Worm (Caenorhabditis elegans) whole organism, young adult: ENCODE measurements around the gene pqn-74.

Source experiments
- B0019.2 ChIP-seq: fragments of 200-800 bp; sonication (Bioruptor generic); conservative IDR thresholded peaks from 2 replicates; pipeline ENCODE4 v1.3.6; 2022; ENCODE audit warnings: missing genetic modification reagents, missing genetic modification characterization, missing compliant biosample characterization
- B0035.1 ChIP-seq: sonication (generic microtip); optimal IDR thresholded peaks from 2 replicates; lab custom pipeline; 2016; ENCODE audit warnings: missing genetic modification characterization, mild to moderate bottlenecking, missing compliant biosample characterization, missing genotype, missing genetic modification reagents
- C06A6.2 ChIP-seq: fragments of 200-800 bp; sonication (Bioruptor generic); conservative IDR thresholded peaks from 2 replicates; pipeline ENCODE4 v1.3.6; 2022; ENCODE audit warnings: missing genetic modification characterization, missing compliant biosample characterization
- F10E7.11 ChIP-seq: sonication (generic microtip); optimal IDR thresholded peaks from 2 replicates; lab custom pipeline; 2017; ENCODE audit warnings: mild to moderate bottlenecking, missing genetic modification characterization, moderate library complexity, missing compliant biosample characterization
- T26A5.8 ChIP-seq: sonication (generic microtip); optimal IDR thresholded peaks from 2 replicates; lab custom pipeline; 2016; ENCODE audit warnings: missing genetic modification characterization, missing compliant biosample characterization
- Y67H2A.10 ChIP-seq: fragments of 200-800 bp; sonication (Bioruptor generic); conservative IDR thresholded peaks from 2 replicates; pipeline ENCODE4 v1.3.6; 2022; ENCODE audit warnings: missing genetic modification reagents, missing genetic modification characterization, missing compliant biosample characterization
- Y79H2A.3 ChIP-seq: fragments of 200-800 bp; sonication (Bioruptor generic); conservative IDR thresholded peaks from 2 replicates; pipeline ENCODE4 v1.3.6; 2022; ENCODE audit warnings: missing genetic modification reagents, missing genetic modification characterization, missing compliant biosample characterization
- Y95B8A.8 ChIP-seq: fragments of 200-800 bp; sonication (Bioruptor generic); IDR thresholded peaks from 2 replicates; pipeline ENCODE4 v1.3.6; 2022; ENCODE audit warnings: missing genetic modification reagents, missing genetic modification characterization, missing compliant biosample characterization
- ZK185.1 ChIP-seq: sonication (generic microtip); optimal IDR thresholded peaks from 2 replicates; lab custom pipeline; 2016; ENCODE audit warnings: mild to moderate bottlenecking, missing genetic modification characterization, missing compliant biosample characterization; ENCODE audit not compliant: poor library complexity, severe bottlenecking
- ama-1 ChIP-seq, 3 experiments: fragments of 150-350 bp in 1 of 3; sonication (generic microtip) in 2 of 3; optimal IDR thresholded peaks; 2 replicates each; lab custom pipeline; 2014 to 2018; ENCODE audit warnings: missing biosample characterization in 2 of 3, missing genetic modification characterization in 2 of 3, missing genetic modification reagents in 2 of 3
- aptf-2 ChIP-seq: fragments of 200-800 bp; sonication (Bioruptor generic); conservative IDR thresholded peaks from 2 replicates; pipeline ENCODE4 v1.3.6; 2022; ENCODE audit warnings: missing genetic modification reagents, missing genetic modification characterization, missing compliant biosample characterization
- atf-7 ChIP-seq: sonication (generic microtip); optimal IDR thresholded peaks from 2 replicates; lab custom pipeline; 2017; ENCODE audit warnings: mild to moderate bottlenecking, missing genetic modification characterization, missing compliant biosample characterization
- athp-1 ChIP-seq: sonication (generic microtip); optimal IDR thresholded peaks from 2 replicates; lab custom pipeline; 2017; ENCODE audit warnings: mild to moderate bottlenecking, missing genetic modification characterization, missing compliant biosample characterization
- cebp-2 ChIP-seq: fragments of 200-800 bp; sonication (Bioruptor generic); IDR thresholded peaks from 2 replicates; pipeline ENCODE4 v1.3.6; 2022; ENCODE audit warnings: missing genetic modification characterization, missing compliant biosample characterization
- ceh-27 ChIP-seq: fragments of 200-800 bp; sonication (Bioruptor generic); optimal IDR thresholded peaks from 2 replicates; lab custom pipeline; 2018; ENCODE audit warnings: mild to moderate bottlenecking, missing genetic modification characterization, moderate library complexity, missing compliant biosample characterization
- ceh-79 ChIP-seq: sonication (generic microtip); optimal IDR thresholded peaks from 2 replicates; lab custom pipeline; 2017; ENCODE audit warnings: mild to moderate bottlenecking, missing genetic modification characterization, missing compliant biosample characterization
- die-1 ChIP-seq: sonication (generic microtip); optimal IDR thresholded peaks from 2 replicates; lab custom pipeline; 2016; ENCODE audit warnings: missing genotype, mild to moderate bottlenecking, missing genetic modification characterization, missing compliant biosample characterization
- dox-1 ChIP-seq: fragments of 200-800 bp; sonication (Bioruptor generic); IDR thresholded peaks from 2 replicates; pipeline ENCODE4 v1.3.6; 2022; ENCODE audit warnings: missing genetic modification reagents, missing genetic modification characterization, missing compliant biosample characterization
- efl-1 ChIP-seq: fragments of 150-350 bp; optimal IDR thresholded peaks from 2 replicates; lab custom pipeline; 2014; ENCODE audit warnings: missing biosample characterization, missing genetic modification reagents, missing genetic modification characterization
- ekl-4 ChIP-seq: fragments of 200-800 bp; sonication (Bioruptor generic); IDR thresholded peaks from 2 replicates; pipeline ENCODE4 v1.3.6; 2022; ENCODE audit warnings: missing genetic modification reagents, missing genetic modification characterization, missing compliant biosample characterization
- hmg-1.2 ChIP-seq: fragments of 200-800 bp; sonication (Bioruptor generic); IDR thresholded peaks from 2 replicates; pipeline ENCODE4 v1.3.6; 2022; ENCODE audit warnings: missing genetic modification reagents, missing genetic modification characterization, missing compliant biosample characterization
- hmg-20 ChIP-seq: fragments of 200-800 bp; sonication (Bioruptor generic); IDR thresholded peaks from 2 replicates; pipeline ENCODE4 v1.3.6; 2022; ENCODE audit warnings: missing genetic modification reagents, missing genetic modification characterization, missing compliant biosample characterization
- hrde-1 ChIP-seq: sonication (generic microtip); optimal IDR thresholded peaks from 2 replicates; lab custom pipeline; 2016; ENCODE audit warnings: missing genetic modification characterization, mild to moderate bottlenecking, missing compliant biosample characterization, moderate library complexity, missing genotype, missing genetic modification reagents, borderline replicate concordance
- let-526 ChIP-seq: fragments of 200-800 bp; sonication (Bioruptor generic); IDR thresholded peaks from 2 replicates; pipeline ENCODE4 v1.3.6; 2022; ENCODE audit warnings: missing genetic modification reagents, missing genetic modification characterization, missing compliant biosample characterization
- let-607 ChIP-seq, 2 experiments: fragments of 200-800 bp in 1 of 2; sonication (Bioruptor generic) in 1 of 2; sonication (generic microtip) in 1 of 2; optimal IDR thresholded peaks; 2 replicates each; lab custom pipeline; 2016 to 2018; ENCODE audit warnings: mild to moderate bottlenecking in 2 of 2, missing compliant biosample characterization in 2 of 2, missing genetic modification characterization in 2 of 2, moderate library complexity in 2 of 2, missing genotype in 1 of 2
- lin-26 ChIP-seq: fragments of 200-800 bp; sonication (Bioruptor generic); IDR thresholded peaks from 2 replicates; pipeline ENCODE4 v1.3.6; 2022; ENCODE audit warnings: missing genetic modification reagents, missing genetic modification characterization, missing compliant biosample characterization
- lir-1 ChIP-seq: fragments of 200-800 bp; sonication (Bioruptor generic); conservative IDR thresholded peaks from 2 replicates; pipeline ENCODE4 v1.3.6; 2022; ENCODE audit warnings: missing genetic modification reagents, missing genetic modification characterization, missing compliant biosample characterization
- madf-6 ChIP-seq: fragments of 200-800 bp; sonication (Bioruptor generic); IDR thresholded peaks from 2 replicates; pipeline ENCODE4 v1.3.6; 2022; ENCODE audit warnings: missing genetic modification reagents, missing genetic modification characterization, missing compliant biosample characterization
- mcd-1 ChIP-seq: fragments of 200-800 bp; sonication (Bioruptor generic); IDR thresholded peaks from 2 replicates; pipeline ENCODE4 v1.3.6; 2022; ENCODE audit warnings: missing genetic modification reagents, missing genetic modification characterization, missing compliant biosample characterization
- nfyb-1 ChIP-seq: fragments of 200-800 bp; sonication (Bioruptor generic); IDR thresholded peaks from 2 replicates; pipeline ENCODE4 v1.3.6; 2022; ENCODE audit warnings: missing genetic modification reagents, missing genetic modification characterization, missing compliant biosample characterization
- nhr-179 ChIP-seq: sonication (generic microtip); optimal IDR thresholded peaks from 2 replicates; lab custom pipeline; 2016; ENCODE audit warnings: mild to moderate bottlenecking, missing genetic modification characterization, missing compliant biosample characterization
- nhr-80 ChIP-seq: sonication (generic microtip); optimal IDR thresholded peaks from 2 replicates; lab custom pipeline; 2016; ENCODE audit warnings: missing genetic modification characterization, missing compliant biosample characterization
- nhr-90 ChIP-seq: sonication (generic microtip); optimal IDR thresholded peaks from 2 replicates; lab custom pipeline; 2016; ENCODE audit warnings: missing genotype, mild to moderate bottlenecking, missing genetic modification characterization, missing compliant biosample characterization
- pha-4 ChIP-seq: fragments of 150-350 bp; sonication (generic microtip); optimal IDR thresholded peaks from 2 replicates; lab custom pipeline; 2014; ENCODE audit warnings: missing biosample characterization, missing genetic modification reagents, missing genetic modification characterization
- rpc-1 ChIP-seq, 2 experiments: fragments of 150-350 bp in 1 of 2; sonication (generic microtip) in 1 of 2; optimal IDR thresholded peaks; 2 replicates each; lab custom pipeline; 2014 to 2018; ENCODE audit warnings: missing biosample characterization in 1 of 2, missing genetic modification characterization in 1 of 2, missing genetic modification reagents in 1 of 2, missing genotype in 1 of 2
- sea-2 ChIP-seq: fragments of 200-800 bp; sonication (Bioruptor generic); IDR thresholded peaks from 2 replicates; pipeline ENCODE4 v1.3.6; 2022; ENCODE audit warnings: missing genetic modification characterization, missing compliant biosample characterization
- snpc-4 ChIP-seq, 5 experiments: fragments of 150-350 bp in 1 of 5; sonication (generic microtip) in 4 of 5; optimal IDR thresholded peaks; 2 replicates each; lab custom pipeline; 2014 to 2018; ENCODE audit warnings: missing genetic modification characterization in 5 of 5, missing biosample characterization in 3 of 5, antibody characterized with exemption in 2 of 5, mild to moderate bottlenecking in 2 of 5, missing compliant biosample characterization in 2 of 5, missing genotype in 2 of 5, moderate library complexity in 2 of 5, missing genetic modification reagents in 1 of 5
- tbp1 ChIP-seq: fragments of 200-800 bp; sonication (Bioruptor generic); optimal IDR thresholded peaks from 2 replicates; lab custom pipeline; 2018; ENCODE audit warnings: mild to moderate bottlenecking, missing genetic modification characterization, missing compliant biosample characterization
- tlf-1 ChIP-seq: fragments of 200-800 bp; sonication (Bioruptor generic); optimal IDR thresholded peaks from 2 replicates; lab custom pipeline; 2018; ENCODE audit warnings: mild to moderate bottlenecking, missing genetic modification characterization, missing compliant biosample characterization
- unc-62 ChIP-seq: fragments of 150-350 bp; optimal IDR thresholded peaks from 2 replicates; lab custom pipeline; 2014; ENCODE audit warnings: missing biosample characterization, missing genetic modification reagents, missing genetic modification characterization
- zfh-2 ChIP-seq: fragments of 200-800 bp; sonication (Bioruptor generic); conservative IDR thresholded peaks from 2 replicates; pipeline ENCODE4 v1.3.6; 2022; ENCODE audit warnings: missing genetic modification reagents, missing genetic modification characterization, missing compliant biosample characterization
- ztf-22 ChIP-seq: fragments of 200-800 bp; sonication (Bioruptor generic); optimal IDR thresholded peaks from 2 replicates; lab custom pipeline; 2018; ENCODE audit warnings: mild to moderate bottlenecking, missing genetic modification characterization, moderate library complexity, missing compliant biosample characterization
- ztf-28 ChIP-seq: fragments of 200-800 bp; sonication (Bioruptor generic); IDR thresholded peaks from 2 replicates; pipeline ENCODE4 v1.3.6; 2022; ENCODE audit warnings: missing genetic modification reagents, missing genetic modification characterization, missing compliant biosample characterization

The pqn-74 gene

DNA sequence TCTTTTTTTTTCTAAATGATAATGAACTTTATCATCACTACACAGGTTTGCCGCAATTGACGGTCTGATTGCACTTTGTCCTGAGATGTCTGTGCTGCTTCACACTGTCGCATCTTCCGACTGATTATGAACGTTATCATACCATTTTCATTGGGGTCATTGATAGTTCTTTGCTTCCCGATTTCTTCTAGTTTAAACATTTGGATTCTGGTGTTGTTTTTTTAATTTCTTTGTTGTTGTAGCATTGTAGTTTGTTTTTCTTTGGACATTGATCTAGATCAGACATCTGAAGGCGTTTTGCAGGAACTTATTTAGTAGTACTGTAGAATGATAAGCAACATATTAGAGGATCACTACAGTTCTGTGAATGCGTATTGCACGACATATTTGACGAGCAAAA is 12.4 kb downstream of the pqn-74 start (continued):
- TF ChIP-seq sea-2 (GFP tag; lab: Robert Waterston, UW) = no peak
- TF ChIP-seq ekl-4 = peak; percentile 34; the same call in 1 of the 2 replicates
- TF ChIP-seq C06A6.2 (GFP tag; lab: Robert Waterston, UW) = peak; percentile 68
- TF ChIP-seq hmg-20 (GFP tag; lab: Robert Waterston, UW) = no peak
- TF ChIP-seq hrde-1 (tag; lab: Kevin White, UChicago) = peak; percentile 36
- peak; percentile 61 for TF ChIP-seq athp-1
- TF ChIP-seq ztf-22 (GFP tag; lab: Kevin White, UChicago) = peak; percentile 46
- peak; percentile 10; the same call in 1 of the 2 replicates for TF ChIP-seq hmg-1.2
- peak; percentile 60 for TF ChIP-seq atf-7 (tag; lab: Kevin White, UChicago)
- TF ChIP-seq, all 124 proteins: peak for 43

DNA sequence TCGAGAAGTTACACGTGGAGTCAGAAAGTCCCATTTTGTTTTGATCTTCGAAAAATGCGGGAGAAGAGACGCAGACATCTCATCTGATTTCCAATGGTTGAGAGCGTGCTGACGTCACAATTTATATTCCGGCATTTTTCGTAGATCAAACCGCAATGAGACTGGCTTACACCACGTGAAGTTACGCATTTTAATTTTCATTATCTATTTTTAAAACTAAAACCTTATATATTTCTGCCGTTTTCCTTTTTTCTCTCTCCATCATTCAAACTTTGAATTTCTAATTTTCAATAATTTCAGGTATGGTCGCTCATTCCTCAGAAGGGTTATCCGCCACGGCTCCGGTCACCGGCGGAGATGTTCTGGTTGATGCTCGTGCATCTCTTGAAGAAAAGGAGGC is 15.9 kb downstream of the pqn-74 start, which contains the start of gene fat-1:
TSS of gene fat-1 (plus strand) at position 301 of the 400 bp plus-strand sequence.
- TF ChIP-seq ama-1 (optimal IDR thresholded peaks at IDR 0.05; lab: Kevin White, UChicago) (no peak), ama-1 (GFP tag; optimal IDR thresholded peaks at IDR 0.05; lab: Kevin White, UChicago) (no peak), Y79H2A.3 (GFP tag; lab: Robert Waterston, UW) (no peak), efl-1 (GFP tag; lab: Kevin White, UChicago) (no peak), snpc-4 (GFP tag; optimal IDR thresholded peaks at IDR 0.05; lab: Kevin White, UChicago) (no peak), snpc-4 (tag; optimal IDR thresholded peaks at IDR 0.05; lab: Kevin White, UChicago) (no peak), mcd-1 (GFP tag; lab: Robert Waterston, UW) (0 out of 2 replicates have a peak, but pooled peaks have one; percentile 16), ztf-28 (GFP tag; lab: Robert Waterston, UW) (no peak), die-1 (tag; lab: Kevin White, UChicago) (no peak), pha-4 (tag; lab: Kevin White, UChicago) (no peak), madf-6 (peak; percentile 9; the same call in 1 of the 2 replicates), Y95B8A.8 (GFP tag; lab: Robert Waterston, UW) (no peak), unc-62 (GFP tag; lab: Kevin White, UChicago) (no peak), zfh-2 (GFP tag; lab: Robert Waterston, UW) (no peak), tlf-1 (no peak)

DNA sequence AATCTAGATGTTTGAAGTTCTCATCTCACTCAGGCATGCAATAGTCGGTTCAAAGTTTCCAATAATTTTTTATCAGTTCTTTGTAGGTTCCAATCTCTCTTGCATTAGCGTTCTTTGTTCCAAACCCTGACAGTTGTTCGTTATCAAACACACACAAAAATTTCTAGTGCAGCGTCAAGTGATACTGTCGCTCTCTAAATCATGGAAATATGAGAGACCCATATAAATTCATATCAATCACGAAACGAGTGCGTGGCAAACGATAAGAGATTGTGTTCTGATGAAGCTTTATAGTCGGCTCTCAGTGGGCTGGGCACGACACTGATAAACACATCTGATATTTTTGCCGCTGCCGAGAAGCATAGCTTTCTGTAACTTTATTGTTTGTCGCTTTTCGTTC is 17.0 kb downstream of the pqn-74 start:
- no peak for TF ChIP-seq lir-1
- TF ChIP-seq B0019.2 (GFP tag; lab: Robert Waterston, UW) = no peak
- no peak for TF ChIP-seq Y67H2A.10 (GFP tag; lab: Robert Waterston, UW)
- TF ChIP-seq tbp1 = peak; percentile 38
- no peak for TF ChIP-seq T26A5.8 (tag; lab: Kevin White, UChicago)
- peak in 1 of 2 experiments; percentile 8 for TF ChIP-seq let-607 (tag; optimal IDR thresholded peaks at IDR 0.05; lab: Kevin White, UChicago)
- peak; percentile 95 for TF ChIP-seq nhr-80 (tag; lab: Kevin White, UChicago)
- no peak for TF ChIP-seq aptf-2 (GFP tag; lab: Robert Waterston, UW)
- TF ChIP-seq nhr-90 = peak; percentile 16
- no peak for TF ChIP-seq ztf-28 (GFP tag; lab: Robert Waterston, UW)
- TF ChIP-seq lin-26 (GFP tag; lab: Robert Waterston, UW) = no peak
- TF ChIP-seq F10E7.11 = no peak
- no peak for TF ChIP-seq B0035.1 (tag; lab: Kevin White, UChicago)
- TF ChIP-seq nfyb-1 (GFP tag; lab: Robert Waterston, UW) = peak; percentile 74
- TF ChIP-seq athp-1 = no peak
- TF ChIP-seq rpc-1 (optimal IDR thresholded peaks at IDR 0.05; lab: Kevin White, UChicago) = no peak
- no peak for TF ChIP-seq rpc-1 (tag; optimal IDR thresholded peaks at IDR 0.05; lab: Kevin White, UChicago)
- TF ChIP-seq let-526 = no peak; the same call in 1 of the 2 replicates
- no peak for TF ChIP-seq ceh-79 (tag; lab: Kevin White, UChicago)
- no peak for TF ChIP-seq sea-2 (GFP tag; lab: Robert Waterston, UW)
- TF ChIP-seq nhr-179 (tag; lab: Kevin White, UChicago) = no peak
- peak; percentile 59 for TF ChIP-seq dox-1 (GFP tag; lab: Robert Waterston, UW)
- TF ChIP-seq ZK185.1 (tag; lab: Kevin White, UChicago) = peak; percentile 28
- 0 out of 2 replicates have a peak, but pooled peaks have one; percentile 71 for TF ChIP-seq cebp-2 (GFP tag; lab: Robert Waterston, UW)
- TF ChIP-seq pha-4 (tag; lab: Kevin White, UChicago) = peak; percentile 91
- TF ChIP-seq ceh-27 (GFP tag; lab: Kevin White, UChicago) = no peak
